Fruit fly (Drosophila melanogaster): ENCODE results near the gene CG2187.

DNA sequence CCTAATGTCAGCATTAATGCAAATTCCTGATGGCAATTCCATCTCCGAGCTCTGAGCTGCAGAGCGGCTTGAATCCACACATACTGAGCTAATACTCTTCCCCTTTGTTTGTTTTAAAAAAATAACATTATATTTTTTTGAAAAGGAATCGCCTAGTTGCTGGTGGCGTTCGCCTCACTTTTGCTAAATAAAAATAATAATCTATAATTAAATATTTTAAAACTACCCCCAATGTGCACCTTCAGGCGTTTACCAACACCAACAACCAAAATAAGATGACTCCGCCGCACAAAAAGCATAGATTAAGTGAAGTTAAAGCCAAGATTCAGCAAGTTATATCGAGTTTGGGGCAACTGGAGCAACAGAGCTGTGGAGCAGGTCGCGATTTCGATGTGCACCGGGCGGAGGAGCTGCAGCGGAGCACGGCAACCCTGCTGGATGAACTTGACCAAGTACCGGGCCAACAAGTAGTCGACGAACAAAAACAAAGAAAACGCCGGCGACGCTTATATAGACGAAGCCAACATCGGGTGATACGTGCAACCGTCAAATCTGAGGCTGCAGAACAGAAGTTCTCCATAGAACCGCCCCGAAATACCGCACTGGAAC lies 14.3 kb downstream of the CG2187 start, which contains the start of gene CG1896:
- TF ChIP-seq Blimp-1 (GFP tag; optimal IDR thresholded peaks at IDR 0.05) (no peak), Sox102F (GFP tag; optimal IDR thresholded peaks at IDR 0.05) (no peak), OdsH (GFP tag; optimal IDR thresholded peaks at IDR 0.05) (peak; percentile 76), Gug (GFP tag; IDR thresholded peaks at IDR 0.05) (peak; percentile 49), fd59A (GFP tag; optimal IDR thresholded peaks at IDR 0.05) (no peak), eg (GFP tag; IDR thresholded peaks at IDR 0.05) (peak; percentile 85), CG8632 (GFP tag; optimal IDR thresholded peaks at IDR 0.05) (peak; percentile 58), CG9139 (GFP tag; optimal IDR thresholded peaks at IDR 0.05) (no peak), Ets96B (tag; optimal IDR thresholded peaks at IDR 0.05) (peak; percentile 51), Eip75B (GFP tag; optimal IDR thresholded peaks at IDR 0.05) (peak; percentile 51), Sox15 (GFP tag; optimal IDR thresholded peaks at IDR 0.05) (peak; percentile 31)

Measured in whole organism, prepupa.